Worm (Caenorhabditis elegans) whole organism, L1 larva: Measurements from ENCODE around the gene Y43F8B.10.

Experiments used
- ceh-82 ChIP-seq, 3 experiments: fragments of 150-350 bp in 1 of 3; sonication (generic microtip) in 2 of 3; optimal IDR thresholded peaks; 2 replicates each; lab custom pipeline; 2014 to 2017; ENCODE audit warnings: missing biosample characterization in 3 of 3, missing genetic modification characterization in 3 of 3
- ceh-90 ChIP-seq: sonication (generic microtip); optimal IDR thresholded peaks from 2 replicates; lab custom pipeline; 2016; ENCODE audit warnings: missing genetic modification characterization, missing compliant biosample characterization
- irx-1 ChIP-seq: sonication (generic microtip); optimal IDR thresholded peaks from 2 replicates; lab custom pipeline; 2016; ENCODE audit warnings: missing genetic modification characterization, missing compliant biosample characterization
- lin-15B ChIP-seq: fragments of 150-350 bp; sonication (generic microtip); optimal IDR thresholded peaks from 3 replicates; lab custom pipeline; 2014; ENCODE audit warnings: missing biosample characterization, missing genetic modification characterization
- mdl-1 ChIP-seq, 2 experiments: fragments of 150-350 bp; optimal IDR thresholded peaks; 2 replicates each; lab custom pipeline; 2014 to 2017; ENCODE audit warnings: missing biosample characterization in 2 of 2, missing genetic modification characterization in 2 of 2, inconsistent platforms in 1 of 2
- nhr-77 ChIP-seq: fragments of 150-350 bp; optimal IDR thresholded peaks from 2 replicates; lab custom pipeline; 2014; ENCODE audit warnings: missing biosample characterization, missing genetic modification characterization
- tlp-1 ChIP-seq: fragments of 150-350 bp; optimal IDR thresholded peaks from 2 replicates; lab custom pipeline; 2014; ENCODE audit warnings: missing biosample characterization, missing genetic modification characterization
- ztf-11 ChIP-seq, 2 experiments: sonication (generic microtip); optimal IDR thresholded peaks; 2 replicates each; lab custom pipeline; 2016 to 2017; ENCODE audit warnings: missing genetic modification characterization in 2 of 2, missing biosample characterization in 1 of 2, missing compliant biosample characterization in 1 of 2

DNA sequence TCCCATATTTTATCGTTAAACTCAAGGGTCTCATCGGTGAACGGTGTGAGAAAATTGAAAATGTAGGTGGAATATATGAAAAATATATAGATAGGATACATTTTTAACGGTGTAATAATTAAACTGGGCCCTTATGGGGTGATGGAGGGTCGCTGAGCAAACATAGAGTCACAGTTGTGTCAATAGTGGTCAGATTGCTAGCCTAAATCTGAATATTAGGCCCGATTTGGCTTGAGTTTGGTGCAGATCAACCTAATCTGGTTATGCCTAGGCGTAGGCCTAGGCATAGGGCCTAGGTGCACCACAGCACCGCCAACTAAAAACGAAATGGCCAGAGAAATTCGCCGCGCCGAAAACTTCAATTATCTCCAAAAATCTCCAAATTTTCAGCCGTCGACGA lies 39.3 kb downstream of the Y43F8B.10 start, which contains the start of gene phy-4:
- no peak for TF ChIP-seq ztf-11 (tag; optimal IDR thresholded peaks at IDR 0.05; lab: Kevin White, UChicago)
- TF ChIP-seq mdl-1 (tag; optimal IDR thresholded peaks at IDR 0.05; lab: Kevin White, UChicago) = no peak
- TF ChIP-seq tlp-1 (tag; lab: Kevin White, UChicago) = no peak
- no peak for TF ChIP-seq nhr-77
- no peak for TF ChIP-seq ceh-90 (tag; lab: Kevin White, UChicago)
- TF ChIP-seq ceh-82 (tag; optimal IDR thresholded peaks at IDR 0.05; lab: Kevin White, UChicago) = no peak
- no peak for TF ChIP-seq lin-15B (tag; lab: Kevin White, UChicago)
- no peak for TF ChIP-seq irx-1 (tag; lab: Kevin White, UChicago)
